Fruit fly (Drosophila melanogaster) Kc167 (cell line): ENCODE results near the gene aop.

Experiments
- Myc ChIP-seq: fragments of >200 bp; optimal IDR thresholded peaks from 2 replicates; lab custom pipeline; 2017; ENCODE audit warnings: missing external identifiers
- Sin3A ChIP-seq: fragments of >200 bp; optimal IDR thresholded peaks from 2 replicates; lab custom pipeline; 2018; ENCODE audit warnings: missing external identifiers
- h ChIP-seq: fragments of >200 bp; optimal IDR thresholded peaks from 3 replicates; lab custom pipeline; 2018; ENCODE audit warnings: missing external identifiers
- insv ChIP-seq: fragments of >200 bp; optimal IDR thresholded peaks from 3 replicates; lab custom pipeline; 2018; ENCODE audit warnings: missing external identifiers
- psq ChIP-seq: fragments of >200 bp; optimal IDR thresholded peaks from 2 replicates; lab custom pipeline; 2017; ENCODE audit warnings: missing external identifiers
- ttk ChIP-seq: sonication (Bioruptor generic); optimal IDR thresholded peaks from 2 replicates; lab custom pipeline; 2017; ENCODE audit warnings: missing external identifiers

The aop gene

dm6 chr2L:2177969-2178809 is at the start of gene aop:
TSS of gene aop (minus strand) at chr2L:2178754.
- TF ChIP-seq Sin3A (lab: Kevin White, UChicago) (no peak), insv (lab: Kevin White, UChicago) (no peak)

DNA sequence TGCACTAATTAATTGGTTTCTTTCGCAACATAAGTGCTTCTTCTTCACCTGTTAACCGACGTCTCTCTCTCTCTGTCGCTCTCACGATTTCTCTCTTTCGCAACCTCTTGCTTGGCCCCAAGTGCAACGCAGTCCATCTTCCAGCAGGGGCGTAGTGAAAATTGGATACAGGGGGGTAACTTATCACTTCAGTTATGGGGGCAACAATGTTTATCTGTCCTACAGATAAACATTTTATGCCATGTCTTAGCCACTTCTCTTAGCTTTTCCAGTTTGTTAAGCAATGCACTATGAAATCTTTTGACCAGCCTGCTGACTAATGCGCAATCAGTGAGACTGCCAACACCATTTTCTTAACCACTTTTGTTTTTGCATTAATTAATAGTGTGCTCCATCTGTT is 48.8 kb upstream of the aop start:
- TF ChIP-seq insv (lab: Kevin White, UChicago) = no peak
- TF ChIP-seq Myc (lab: Kevin White, UChicago) = no peak
- TF ChIP-seq Sin3A (lab: Kevin White, UChicago) = no peak
- TF ChIP-seq psq (lab: Kevin White, UChicago) = no peak
- no peak for TF ChIP-seq ttk (lab: Kevin White, UChicago)
- no peak for TF ChIP-seq h (lab: Kevin White, UChicago)

- no peak for TF ChIP-seq psq (lab: Kevin White, UChicago)
- TF ChIP-seq Myc (lab: Kevin White, UChicago) = no peak
- no peak for TF ChIP-seq Sin3A (lab: Kevin White, UChicago)
- no peak for TF ChIP-seq h (lab: Kevin White, UChicago)
- TF ChIP-seq ttk (lab: Kevin White, UChicago) = no peak
- no peak for TF ChIP-seq insv (lab: Kevin White, UChicago)
Measured at dm6 chr2L:2226259-2227121, 47.9 kb upstream of the aop start, which contains the start of the genes CG15387 and sau. TSS of gene CG15387 (minus strand) at chr2L:2226294. TSS of gene sau (plus strand) at chr2L:2226342.

dm6 chr2L:2222377-2222776 is 43.8 kb upstream of the aop start:
- TF ChIP-seq ttk (lab: Kevin White, UChicago) = no peak
- TF ChIP-seq psq (lab: Kevin White, UChicago) = no peak
- TF ChIP-seq insv (lab: Kevin White, UChicago) = no peak
- no peak for TF ChIP-seq Myc (lab: Kevin White, UChicago)
- no peak for TF ChIP-seq h (lab: Kevin White, UChicago)
- no peak for TF ChIP-seq Sin3A (lab: Kevin White, UChicago)

DNA sequence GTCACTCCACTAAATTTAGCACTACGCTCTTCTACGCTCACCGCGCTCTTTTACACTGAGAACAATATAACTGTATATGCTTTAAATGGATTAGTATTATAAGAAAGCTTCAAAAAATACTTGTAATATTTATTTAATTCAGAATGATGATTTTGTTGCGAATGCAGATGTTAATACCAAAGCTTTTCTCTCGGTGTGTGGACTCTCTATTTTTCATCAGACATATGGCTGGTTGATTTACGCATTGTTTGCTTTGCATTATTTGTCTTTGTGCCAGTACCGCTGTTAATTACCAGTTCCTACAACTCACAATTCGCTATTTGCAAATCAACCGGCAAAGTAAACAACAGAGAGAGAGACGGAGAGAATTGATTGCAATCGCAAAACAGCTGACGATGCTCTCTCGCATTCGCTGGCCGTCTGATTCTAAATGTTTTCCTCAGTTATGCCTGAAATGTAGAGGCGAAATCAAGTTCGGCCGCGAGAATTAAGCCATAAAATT is 43.1 kb upstream of the aop start:
- no peak for TF ChIP-seq insv (lab: Kevin White, UChicago)
- no peak for TF ChIP-seq psq (lab: Kevin White, UChicago)
- no peak for TF ChIP-seq ttk (lab: Kevin White, UChicago)
- no peak for TF ChIP-seq Sin3A (lab: Kevin White, UChicago)
- TF ChIP-seq Myc (lab: Kevin White, UChicago) = no peak
- TF ChIP-seq h (lab: Kevin White, UChicago) = no peak

DNA sequence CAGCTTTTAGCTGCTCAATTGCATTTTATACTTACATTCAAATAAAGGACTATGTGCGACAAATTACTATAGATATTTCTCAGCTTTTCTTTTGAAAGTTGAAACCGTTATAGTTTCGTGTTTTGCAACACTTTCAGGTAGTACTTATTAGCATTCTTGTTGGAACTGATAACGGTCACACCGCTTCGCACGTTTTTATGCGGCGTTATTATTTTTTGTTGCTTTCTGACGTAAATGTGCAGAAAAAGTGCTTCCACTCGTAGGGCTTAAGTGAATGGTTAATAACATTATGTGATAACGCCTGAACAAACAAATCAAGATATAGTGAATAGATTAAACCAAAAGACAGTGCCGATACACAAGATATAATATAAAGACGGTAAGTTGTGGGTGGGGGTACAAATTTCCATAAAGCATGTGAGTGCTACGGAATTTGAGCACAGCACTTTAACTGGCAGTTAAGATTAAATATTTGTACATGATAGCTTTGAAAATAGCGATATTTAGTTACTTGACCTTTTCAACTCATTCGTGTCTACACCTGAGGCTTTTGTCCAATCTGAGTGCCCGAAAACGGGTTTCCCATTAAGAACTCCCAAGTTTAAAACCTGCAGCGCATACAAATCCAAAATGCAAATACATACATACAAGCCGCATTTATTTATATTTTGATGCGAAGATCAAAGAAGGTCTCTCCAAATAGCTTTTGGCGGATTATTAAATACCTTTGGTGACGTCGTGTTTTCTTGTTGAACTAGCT is 42.2 kb upstream of the aop start, which contains the start of gene papi:
Gene papi, plus strand, starts transcription at position 176 of the 760 bp plus-strand sequence.
- TF ChIP-seq ttk (lab: Kevin White, UChicago) = no peak
- no peak for TF ChIP-seq h (lab: Kevin White, UChicago)
- TF ChIP-seq Myc (lab: Kevin White, UChicago) = no peak
- no peak for TF ChIP-seq psq (lab: Kevin White, UChicago)
- TF ChIP-seq Sin3A (lab: Kevin White, UChicago) = no peak
- TF ChIP-seq insv (lab: Kevin White, UChicago) = no peak

DNA sequence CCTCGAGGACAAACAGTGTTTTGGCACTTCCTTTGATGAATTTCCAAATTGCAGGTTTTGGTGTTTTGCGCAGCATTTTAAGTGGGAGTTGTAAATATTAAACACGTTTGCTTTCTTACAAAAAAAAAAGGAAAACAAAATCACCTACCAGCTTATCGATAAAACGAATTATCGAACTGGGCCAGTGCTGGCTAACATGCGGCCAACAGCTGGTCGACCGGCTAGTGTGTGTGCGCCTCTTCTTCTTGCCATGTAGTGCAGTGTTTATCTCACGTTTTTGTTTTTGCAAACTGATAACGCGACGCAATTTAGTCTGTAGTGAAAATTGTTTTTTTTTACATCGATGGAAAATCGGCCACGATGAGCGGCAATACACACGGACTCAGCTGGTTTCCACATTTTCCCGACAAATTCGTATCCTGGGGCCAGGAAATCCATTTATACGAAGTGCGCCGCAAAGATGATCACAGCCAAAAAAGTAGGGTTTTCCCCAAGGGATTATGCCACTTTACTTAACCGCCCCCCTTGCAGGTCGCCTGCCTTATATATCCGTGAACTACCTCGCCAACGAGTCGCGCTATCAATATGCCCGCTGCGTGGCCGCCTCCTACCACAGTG is 38.6 kb upstream of the aop start, which contains the start of the genes CG15386, CG42371 and mio:
Gene CG15386, minus strand, starts transcription at position 180 of the 618 bp plus-strand sequence.
Gene CG42371, minus strand, starts transcription at position 180 of the 618 bp plus-strand sequence.
Gene mio, plus strand, starts transcription at position 224 of the 618 bp plus-strand sequence.
- no peak for TF ChIP-seq Sin3A (lab: Kevin White, UChicago)
- no peak for TF ChIP-seq insv (lab: Kevin White, UChicago)
- TF ChIP-seq Myc (lab: Kevin White, UChicago) = no peak
- no peak for TF ChIP-seq ttk (lab: Kevin White, UChicago)
- TF ChIP-seq h (lab: Kevin White, UChicago) = no peak
- TF ChIP-seq psq (lab: Kevin White, UChicago) = no peak

- no peak for TF ChIP-seq ttk (lab: Kevin White, UChicago)
- no peak for TF ChIP-seq Myc (lab: Kevin White, UChicago)
- no peak for TF ChIP-seq h (lab: Kevin White, UChicago)
- no peak for TF ChIP-seq psq (lab: Kevin White, UChicago)
- TF ChIP-seq Sin3A (lab: Kevin White, UChicago) = no peak
- no peak for TF ChIP-seq insv (lab: Kevin White, UChicago)
Measured at dm6 chr2L:2216065-2216464, 37.5 kb upstream of the aop start, which contains the start of gene daed. TSS of gene daed (minus strand) at chr2L:2216311.

DNA sequence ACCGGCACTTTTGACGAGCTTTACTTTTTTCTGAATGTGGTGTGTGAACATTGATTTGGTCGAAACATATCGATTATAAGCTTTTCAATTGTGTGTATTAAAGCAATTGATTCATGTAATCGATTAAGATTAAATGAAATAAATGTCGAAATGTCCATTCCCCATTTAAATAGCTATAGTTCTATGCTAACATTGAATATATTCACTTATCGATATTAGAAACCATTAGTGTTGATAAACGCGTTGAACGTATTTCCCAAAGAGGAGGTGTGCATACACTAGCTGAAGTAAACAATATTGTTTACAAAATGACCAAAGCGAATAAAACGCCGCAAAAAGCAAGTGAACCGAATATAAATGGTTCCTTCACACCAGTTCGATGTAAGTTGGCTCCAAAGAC is 35.5 kb upstream of the aop start, which contains the start of the genes Uch and CG34174:
Gene Uch, minus strand, starts transcription at position 208 of the 400 bp plus-strand sequence.
Gene CG34174, plus strand, starts transcription at position 263 of the 400 bp plus-strand sequence.
- no peak for TF ChIP-seq Myc (lab: Kevin White, UChicago)
- no peak for TF ChIP-seq ttk (lab: Kevin White, UChicago)
- TF ChIP-seq psq (lab: Kevin White, UChicago) = no peak
- no peak for TF ChIP-seq h (lab: Kevin White, UChicago)
- TF ChIP-seq insv (lab: Kevin White, UChicago) = no peak
- TF ChIP-seq Sin3A (lab: Kevin White, UChicago) = no peak
